Fruit fly (Drosophila melanogaster) S2 (cell line): Measurements from ENCODE around the gene Qsox2.

Experiments
- CG8478 ChIP-seq: fragments of >200 bp; optimal IDR thresholded peaks from 2 replicates; lab custom pipeline; 2018
- CTCF ChIP-seq, 2 experiments: fragments of >200 bp; optimal IDR thresholded peaks; 2 replicates each; lab custom pipeline; 2018

The Qsox2 gene

dm6 chr3R:21913447-21913846 lies at the start of gene Qsox2:
Gene Qsox2 (plus strand): TSS chr3R:21913747.
- TF ChIP-seq CTCF (optimal IDR thresholded peaks at IDR 0.05; lab: Kevin White, UChicago) (no peak), CG8478 (no peak)

dm6 chr3R:21863817-21864384 lies 49.6 kb upstream of the Qsox2 start:
- no peak for TF ChIP-seq CG8478
- no peak for TF ChIP-seq CTCF (optimal IDR thresholded peaks at IDR 0.05; lab: Kevin White, UChicago)

- TF ChIP-seq CG8478 (no peak), CTCF (optimal IDR thresholded peaks at IDR 0.05; lab: Kevin White, UChicago) (no peak)
Observed at dm6 chr3R:21864484-21864883, 49.1 kb upstream of the Qsox2 start.

dm6 chr3R:21864992-21865391 lies 48.6 kb upstream of the Qsox2 start, which contains the start of gene lsn:
Gene lsn (plus strand): TSS chr3R:21865168.
- no peak for TF ChIP-seq CTCF (optimal IDR thresholded peaks at IDR 0.05; lab: Kevin White, UChicago)
- TF ChIP-seq CG8478 = no peak

- no peak for TF ChIP-seq CTCF (optimal IDR thresholded peaks at IDR 0.05; lab: Kevin White, UChicago)
- TF ChIP-seq CG8478 = no peak
Observed at dm6 chr3R:21867819-21868218, 45.7 kb upstream of the Qsox2 start, which contains the start of the genes CG6569 and Cby. Gene CG6569 (minus strand): TSS chr3R:21867919. Gene Cby (plus strand): TSS chr3R:21868003.

- TF ChIP-seq CG8478 = no peak
Observed at dm6 chr3R:21869464-21870100, 44.0 kb upstream of the Qsox2 start, which contains the start of gene CG31174. Gene CG31174 (minus strand): TSS chr3R:21869514.

- TF ChIP-seq CG8478 (no peak), CTCF (optimal IDR thresholded peaks at IDR 0.05; lab: Kevin White, UChicago) (no peak)
Observed at dm6 chr3R:21870158-21870971, 43.2 kb upstream of the Qsox2 start, which contains the start of gene CG31431. Gene CG31431 (plus strand): TSS chr3R:21870681.

- TF ChIP-seq CG8478 (no peak), CTCF (optimal IDR thresholded peaks at IDR 0.05; lab: Kevin White, UChicago) (no peak)
Observed at dm6 chr3R:21871348-21871940, 42.1 kb upstream of the Qsox2 start.

- TF ChIP-seq CG8478 (no peak), CTCF (optimal IDR thresholded peaks at IDR 0.05; lab: Kevin White, UChicago) (no peak)
Observed at dm6 chr3R:21873439-21873838, 40.1 kb upstream of the Qsox2 start, which contains the start of gene CG31178. Gene CG31178 (plus strand): TSS chr3R:21873739.

dm6 chr3R:21874982-21875466 lies 38.5 kb upstream of the Qsox2 start, which contains the start of gene CG6656:
Gene CG6656 (plus strand): TSS chr3R:21875293.
- TF ChIP-seq CG8478 (no peak), CTCF (optimal IDR thresholded peaks at IDR 0.05; lab: Kevin White, UChicago) (no peak)

- TF ChIP-seq CTCF (optimal IDR thresholded peaks at IDR 0.05; lab: Kevin White, UChicago) (no peak), CG8478 (no peak)
Observed at dm6 chr3R:21877636-21878035, 35.9 kb upstream of the Qsox2 start, which contains the start of gene P5CDh2. Gene P5CDh2 (plus strand): TSS chr3R:21877936.

- TF ChIP-seq CG8478 = no peak
- TF ChIP-seq CTCF (optimal IDR thresholded peaks at IDR 0.05; lab: Kevin White, UChicago) = no peak
Observed at dm6 chr3R:21878473-21878872, 35.1 kb upstream of the Qsox2 start, which contains the start of gene CG34148. Gene CG34148 (minus strand): TSS chr3R:21878686.

dm6 chr3R:21880510-21880909 lies 33.0 kb upstream of the Qsox2 start, which contains the start of gene CG31465:
Gene CG31465 (plus strand): TSS chr3R:21880810.
- TF ChIP-seq CG8478 (no peak), CTCF (optimal IDR thresholded peaks at IDR 0.05; lab: Kevin White, UChicago) (no peak)

dm6 chr3R:21884354-21884753 lies 29.2 kb upstream of the Qsox2 start, which contains the start of gene fit:
Gene fit (minus strand): TSS chr3R:21884454.
- no peak for TF ChIP-seq CG8478
- TF ChIP-seq CTCF (optimal IDR thresholded peaks at IDR 0.05; lab: Kevin White, UChicago) = no peak

dm6 chr3R:21885450-21885849 lies 28.1 kb upstream of the Qsox2 start, which contains the start of gene CG17819:
Gene CG17819 (minus strand): TSS chr3R:21885550.
- TF ChIP-seq CTCF (optimal IDR thresholded peaks at IDR 0.05; lab: Kevin White, UChicago) (no peak), CG8478 (no peak)
